Worm (Caenorhabditis elegans): ENCODE results near the gene cyn-2.

The cyn-2 gene

DNA sequence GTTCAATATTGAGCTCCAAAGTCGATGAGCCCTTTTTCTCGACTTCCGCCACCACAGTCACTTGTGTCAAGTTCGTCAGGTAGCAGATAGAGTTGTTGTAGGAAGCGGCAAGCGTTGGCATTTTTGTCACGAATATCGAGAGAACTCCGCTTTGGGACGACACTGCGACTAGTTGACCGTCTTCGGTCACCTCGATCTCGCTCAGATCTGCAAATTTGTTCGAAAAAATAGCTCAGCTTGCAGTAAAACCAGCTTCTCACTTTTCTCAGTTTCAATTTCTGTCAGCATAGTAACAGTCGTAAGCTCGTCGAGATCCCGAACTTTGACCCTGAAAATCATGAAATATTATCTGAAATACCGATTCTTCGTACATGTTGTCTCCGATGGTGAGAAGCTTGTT, 8.2 kb upstream of the cyn-2 start:
- TF ChIP-seq hmg-20 (GFP tag; IDR thresholded peaks at IDR 0.05) (no peak), dpl-1 (GFP tag; optimal IDR thresholded peaks at IDR 0.05) (no peak), T07F8.4 (tag; optimal IDR thresholded peaks at IDR 0.05) (no peak), athp-1 (tag; optimal IDR thresholded peaks at IDR 0.05) (no peak), K11D2.4 (GFP tag; IDR thresholded peaks at IDR 0.05) (no peak), F55B11.4 (tag; optimal IDR thresholded peaks at IDR 0.05; ENCODE audit: borderline replicate concordance, insufficient read depth) (no peak), chd-7 (tag; optimal IDR thresholded peaks at IDR 0.05) (no peak), zfh-2 (GFP tag; conservative IDR thresholded peaks at IDR 0.05) (no peak)

- TF ChIP-seq atf-7 (tag; optimal IDR thresholded peaks at IDR 0.05) (no peak), nhr-120 (GFP tag; IDR thresholded peaks at IDR 0.05) (no peak), F55B11.4 (tag; optimal IDR thresholded peaks at IDR 0.05; ENCODE audit: borderline replicate concordance, insufficient read depth) (no peak), mes-4 (tag; optimal IDR thresholded peaks at IDR 0.05) (no peak), tbp1 (GFP tag; optimal IDR thresholded peaks at IDR 0.05) (no peak), nhr-80 (tag; optimal IDR thresholded peaks at IDR 0.05) (no peak), F22D6.2 (tag; optimal IDR thresholded peaks at IDR 0.05) (no peak), F57A8.1 (GFP tag; optimal IDR thresholded peaks at IDR 0.05) (no peak), B0336.3 (GFP tag; IDR thresholded peaks at IDR 0.05) (no peak), cebp-1 (GFP tag; IDR thresholded peaks at IDR 0.05) (no peak), cebp-1 (tag; optimal IDR thresholded peaks at IDR 0.05) (no peak)
These were observed 6.2 kb upstream of the cyn-2 start, which contains the start of gene dyf-2 for ce11 chrIII:13686309-13686708. Gene dyf-2, minus strand, starts transcription at chrIII:13686445.

DNA sequence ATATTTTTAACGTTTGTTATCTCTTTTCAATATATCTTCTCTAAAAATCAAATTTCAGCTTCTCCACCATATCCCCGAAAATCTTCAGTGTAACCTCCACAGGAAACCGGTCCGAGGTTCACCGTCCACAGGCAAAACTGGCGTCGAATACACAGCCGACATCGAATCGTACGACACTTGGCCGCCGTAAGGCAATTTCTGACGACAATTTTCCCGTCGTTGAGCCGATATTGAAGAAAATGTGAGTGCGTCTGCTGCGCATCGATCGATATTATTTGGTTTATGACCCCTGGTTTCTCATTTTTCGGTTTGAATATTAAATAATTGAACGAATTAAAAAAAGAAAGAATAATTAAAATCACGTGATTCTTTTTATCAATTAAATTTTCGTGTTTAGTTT, 5.3 kb upstream of the cyn-2 start, which contains the start of gene cul-2:
Gene cul-2 (plus strand): TSS at position 59 of the 400 bp plus-strand sequence.
- TF ChIP-seq ztf-26 (tag; optimal IDR thresholded peaks at IDR 0.05) (no peak), F33H1.4 (GFP tag; IDR thresholded peaks at IDR 0.05) (no peak), bed-1 (GFP tag; IDR thresholded peaks at IDR 0.05) (no peak), let-526 (GFP tag; IDR thresholded peaks at IDR 0.05) (no peak), F23B12.7 (tag; optimal IDR thresholded peaks at IDR 0.05; ENCODE audit: insufficient read depth) (no peak), efl-1 (GFP tag; optimal IDR thresholded peaks at IDR 0.05) (no peak), nhr-27 (tag; optimal IDR thresholded peaks at IDR 0.05) (no peak), ceh-91 (GFP tag; IDR thresholded peaks at IDR 0.05) (no peak), bed-2 (GFP tag; IDR thresholded peaks at IDR 0.05) (no peak), nhr-120 (GFP tag; IDR thresholded peaks at IDR 0.05) (no peak), hmg-20 (GFP tag; IDR thresholded peaks at IDR 0.05) (no peak), aptf-3 (GFP tag; IDR thresholded peaks at IDR 0.05) (no peak), sdz-38 (tag; optimal IDR thresholded peaks at IDR 0.05) (no peak), dpff-1 (tag; optimal IDR thresholded peaks at IDR 0.05) (no peak), rec-8 (tag; optimal IDR thresholded peaks at IDR 0.05) (no peak), xnd-1 (tag; optimal IDR thresholded peaks at IDR 0.05) (no peak), madf-10 (tag; optimal IDR thresholded peaks at IDR 0.05) (no peak), B0019.2 (GFP tag; conservative IDR thresholded peaks at IDR 0.05) (no peak)

ce11 chrIII:13693187-13693586, 719 bp downstream of the cyn-2 start:
- TF ChIP-seq nhr-90 (tag; optimal IDR thresholded peaks at IDR 0.05) (no peak), snpc-1.1 (tag; optimal IDR thresholded peaks at IDR 0.05; ENCODE audit: insufficient read depth) (no peak), ekl-4 (GFP tag; IDR thresholded peaks at IDR 0.05) (no peak), ceh-91 (GFP tag; IDR thresholded peaks at IDR 0.05) (no peak), Y56A3A.18 (GFP tag; IDR thresholded peaks at IDR 0.05) (no peak), Y95B8A.8 (GFP tag; IDR thresholded peaks at IDR 0.05) (no peak), ceh-79 (tag; optimal IDR thresholded peaks at IDR 0.05) (no peak), lag-1 (GFP tag; IDR thresholded peaks at IDR 0.05) (no peak)
